Fruit fly (Drosophila melanogaster): ENCODE measurements around the gene betaTub85D.

betaTub85D gene

dm6 chr3R:9401127-9401603 is 8.9 kb downstream of the betaTub85D start, which contains the start of the genes RpL34b and CG8132 (continued):
- TF ChIP-seq Hey (tag; optimal IDR thresholded peaks at IDR 0.05) (peak; percentile 95), CG13775 (GFP tag; optimal IDR thresholded peaks at IDR 0.05) (peak; percentile 96), PHDP (tag; optimal IDR thresholded peaks at IDR 0.05) (peak; percentile 96), CG2129 (GFP tag; IDR thresholded peaks at IDR 0.05; ENCODE audit: partially characterized antibody) (no peak), grau (tag; optimal IDR thresholded peaks at IDR 0.05) (peak; percentile 95), CG7745 (tag; optimal IDR thresholded peaks at IDR 0.05) (peak; percentile 57), CG5180 (GFP tag; optimal IDR thresholded peaks at IDR 0.05) (peak; percentile 83), Camta (GFP tag; optimal IDR thresholded peaks at IDR 0.05) (peak; percentile 96), sug (tag; optimal IDR thresholded peaks at IDR 0.05) (peak; percentile 97), zfh1 (GFP tag; IDR thresholded peaks at IDR 0.05) (peak; percentile 97), Hr3 (GFP tag; optimal IDR thresholded peaks at IDR 0.05) (peak; percentile 96), NC2β (GFP tag; optimal IDR thresholded peaks at IDR 0.05) (peak; percentile 98), HLH54F (GFP tag; optimal IDR thresholded peaks at IDR 0.05) (peak; percentile 97), CG8765 (GFP tag; IDR thresholded peaks at IDR 0.05) (peak; percentile 89), disco-r (GFP tag; optimal IDR thresholded peaks at IDR 0.05) (peak; percentile 95), CG18262 (tag; optimal IDR thresholded peaks at IDR 0.05) (peak; percentile 94), NK7.1 (GFP tag; optimal IDR thresholded peaks at IDR 0.05) (peak; percentile 92), hb (GFP tag; IDR thresholded peaks at IDR 0.05; ENCODE audit: partially characterized antibody) (no peak), ind (GFP tag; optimal IDR thresholded peaks at IDR 0.05) (peak; percentile 95), CG16813 (GFP tag; IDR thresholded peaks at IDR 0.05; ENCODE audit: partially characterized antibody) (peak; percentile 42; the same call in 1 of the 3 replicates), klu (GFP tag; IDR thresholded peaks at IDR 0.05) (peak; percentile 94), Usf (GFP tag; optimal IDR thresholded peaks at IDR 0.05) (peak; percentile 95), Eip74EF (GFP tag; optimal IDR thresholded peaks at IDR 0.05) (peak in 1 of 2 experiments; percentile 87), CG3838 (GFP tag; optimal IDR thresholded peaks at IDR 0.05) (peak; percentile 89), otp (GFP tag; IDR thresholded peaks at IDR 0.05) (peak; percentile 94), CG3065 (GFP tag; optimal IDR thresholded peaks at IDR 0.05) (peak; percentile 88), CG12299 (tag; optimal IDR thresholded peaks at IDR 0.05) (peak; percentile 96), CG8359 (GFP tag; optimal IDR thresholded peaks at IDR 0.05; ENCODE audit: borderline replicate concordance) (peak; percentile 80), sqz (GFP tag; optimal IDR thresholded peaks at IDR 0.05) (peak; percentile 90), caup (GFP tag; optimal IDR thresholded peaks at IDR 0.05; ENCODE audit: severe bottlenecking) (peak; percentile 97), CG12104 (GFP tag; optimal IDR thresholded peaks at IDR 0.05) (peak; percentile 94), az2 (GFP tag; optimal IDR thresholded peaks at IDR 0.05) (peak; percentile 94), mam (GFP tag; optimal IDR thresholded peaks at IDR 0.05) (peak; percentile 97), mirr (GFP tag; optimal IDR thresholded peaks at IDR 0.05) (peak; percentile 98), Drgx (GFP tag; IDR thresholded peaks at IDR 0.05) (peak; percentile 90), kah (GFP tag; optimal IDR thresholded peaks at IDR 0.05) (peak; percentile 95), Scr (GFP tag; IDR thresholded peaks at IDR 0.05; ENCODE audit: partially characterized antibody) (peak; percentile 45; the same call in 1 of the 2 replicates), CG2678 (tag; optimal IDR thresholded peaks at IDR 0.05) (peak; percentile 95), Dbx (GFP tag; IDR thresholded peaks at IDR 0.05) (peak; percentile 97), unpg (GFP tag; optimal IDR thresholded peaks at IDR 0.05) (peak; percentile 97), CG7839 (tag; optimal IDR thresholded peaks at IDR 0.05) (peak; percentile 94), fu2 (GFP tag; optimal IDR thresholded peaks at IDR 0.05) (peak; percentile 95), Hsf (GFP tag; optimal IDR thresholded peaks at IDR 0.05) (peak; percentile 97), C15 (GFP tag; IDR thresholded peaks at IDR 0.05) (peak; percentile 94), CG11085 (GFP tag; IDR thresholded peaks at IDR 0.05) (peak; percentile 97), so (GFP tag; IDR thresholded peaks at IDR 0.05) (peak; percentile 90), CG11696 (GFP tag; IDR thresholded peaks at IDR 0.05) (peak; percentile 89), CG10366 (GFP tag; IDR thresholded peaks at IDR 0.05) (peak; percentile 93), CG10274 (GFP tag; optimal IDR thresholded peaks at IDR 0.05) (peak; percentile 84), fd3F (GFP tag; optimal IDR thresholded peaks at IDR 0.05) (peak; percentile 95)

Data from whole organism, embryonic.